Fruit fly (Drosophila melanogaster): ENCODE results near the gene CG8117.

Gene CG8117

dm6 chrX:15602438-15602837, 41.6 kb upstream of the CG8117 start:
- TF ChIP-seq h (GFP tag; optimal IDR thresholded peaks at IDR 0.05) (peak; percentile 17), rgr (GFP tag; optimal IDR thresholded peaks at IDR 0.05) (peak; percentile 18), dmrt93B (GFP tag; optimal IDR thresholded peaks at IDR 0.05) (no peak)

dm6 chrX:15608751-15609345, 35.2 kb upstream of the CG8117 start:
- TF ChIP-seq psq (GFP tag; optimal IDR thresholded peaks at IDR 0.05) (peak; percentile 71), Sp1 (GFP tag; optimal IDR thresholded peaks at IDR 0.05) (no peak), CG9705 (GFP tag; optimal IDR thresholded peaks at IDR 0.05) (no peak), fru (GFP tag; optimal IDR thresholded peaks at IDR 0.05) (peak; percentile 26), dl (GFP tag; optimal IDR thresholded peaks at IDR 0.05; ENCODE audit: insufficient read depth in 1 of 2, partially characterized antibody in 2 of 2) (no peak), tai (GFP tag; optimal IDR thresholded peaks at IDR 0.05) (no peak), Dif (GFP tag; optimal IDR thresholded peaks at IDR 0.05; ENCODE audit: partially characterized antibody) (no peak), foxo (GFP tag; optimal IDR thresholded peaks at IDR 0.05) (no peak), woc (GFP tag; optimal IDR thresholded peaks at IDR 0.05) (peak; percentile 18), Vsx2 (GFP tag; optimal IDR thresholded peaks at IDR 0.05; ENCODE audit: partially characterized antibody) (peak; percentile 29)

- TF ChIP-seq HLH106 (tag; optimal IDR thresholded peaks at IDR 0.05) (no peak), ey (GFP tag; optimal IDR thresholded peaks at IDR 0.05) (no peak), Hnf4 (GFP tag; optimal IDR thresholded peaks at IDR 0.05) (no peak), br (GFP tag; optimal IDR thresholded peaks at IDR 0.05) (no peak), pan (optimal IDR thresholded peaks at IDR 0.05) (no peak), sv (GFP tag; optimal IDR thresholded peaks at IDR 0.05) (no peak), Hr78 (GFP tag; optimal IDR thresholded peaks at IDR 0.05) (no peak), fru (GFP tag; optimal IDR thresholded peaks at IDR 0.05) (no peak), lola (GFP tag; optimal IDR thresholded peaks at IDR 0.05) (no peak), rgr (GFP tag; optimal IDR thresholded peaks at IDR 0.05) (no peak), GATAd (GFP tag; optimal IDR thresholded peaks at IDR 0.05) (no peak), Jra (GFP tag; optimal IDR thresholded peaks at IDR 0.05) (no peak), dl (GFP tag; optimal IDR thresholded peaks at IDR 0.05; ENCODE audit: insufficient read depth in 1 of 2, partially characterized antibody in 2 of 2) (no peak), Mio (GFP tag; optimal IDR thresholded peaks at IDR 0.05) (no peak), Hr83 (GFP tag; optimal IDR thresholded peaks at IDR 0.05; ENCODE audit: poor library complexity, severe bottlenecking) (no peak), sage (GFP tag; optimal IDR thresholded peaks at IDR 0.05) (no peak), h (GFP tag; optimal IDR thresholded peaks at IDR 0.05) (no peak), foxo (GFP tag; optimal IDR thresholded peaks at IDR 0.05) (no peak)
Observed at dm6 chrX:15609351-15609750, 34.7 kb upstream of the CG8117 start.

dm6 chrX:15610173-15610572, 33.8 kb upstream of the CG8117 start:
- TF ChIP-seq sv (GFP tag; optimal IDR thresholded peaks at IDR 0.05) (no peak), CrebA (GFP tag; optimal IDR thresholded peaks at IDR 0.05; ENCODE audit: borderline replicate concordance) (no peak), CG9705 (GFP tag; optimal IDR thresholded peaks at IDR 0.05) (no peak), brk (GFP tag; optimal IDR thresholded peaks at IDR 0.05) (no peak), Jra (GFP tag; optimal IDR thresholded peaks at IDR 0.05) (no peak), ey (GFP tag; optimal IDR thresholded peaks at IDR 0.05) (no peak), sage (GFP tag; optimal IDR thresholded peaks at IDR 0.05) (no peak), N (GFP tag; optimal IDR thresholded peaks at IDR 0.05) (no peak), OdsH (GFP tag; optimal IDR thresholded peaks at IDR 0.05) (no peak), foxo (GFP tag; optimal IDR thresholded peaks at IDR 0.05) (no peak), h (GFP tag; optimal IDR thresholded peaks at IDR 0.05) (no peak), woc (GFP tag; optimal IDR thresholded peaks at IDR 0.05) (no peak), dl (GFP tag; optimal IDR thresholded peaks at IDR 0.05; ENCODE audit: insufficient read depth in 1 of 2, partially characterized antibody in 2 of 2) (no peak), Dfd (GFP tag; optimal IDR thresholded peaks at IDR 0.05) (no peak), Sp1 (GFP tag; optimal IDR thresholded peaks at IDR 0.05) (no peak), br (GFP tag; optimal IDR thresholded peaks at IDR 0.05) (no peak)

DNA sequence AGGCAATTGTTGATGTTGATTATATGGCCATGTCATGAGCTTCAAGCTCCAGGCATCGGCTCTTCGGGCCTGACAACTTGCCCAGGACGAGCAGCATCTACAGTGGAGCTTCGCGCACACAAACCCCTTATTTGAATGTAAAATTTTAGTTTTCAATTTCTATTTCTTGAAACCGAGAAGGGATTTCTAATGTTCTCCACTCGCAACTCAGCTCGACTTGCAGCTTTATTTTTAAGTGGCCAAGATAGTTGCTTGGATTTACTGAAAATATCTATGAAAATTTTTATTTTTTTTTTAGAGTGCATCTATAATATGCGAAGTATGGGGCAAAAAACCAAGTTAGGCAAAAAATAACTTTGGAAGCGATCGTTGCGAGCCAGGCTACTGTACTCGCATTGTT, 33.1 kb upstream of the CG8117 start:
- TF ChIP-seq Abd-B (GFP tag; optimal IDR thresholded peaks at IDR 0.05) (no peak), HLH106 (tag; optimal IDR thresholded peaks at IDR 0.05) (peak; percentile 22), Dfd (GFP tag; optimal IDR thresholded peaks at IDR 0.05) (no peak), woc (GFP tag; optimal IDR thresholded peaks at IDR 0.05) (peak; percentile 28), Hr83 (GFP tag; optimal IDR thresholded peaks at IDR 0.05; ENCODE audit: poor library complexity, severe bottlenecking) (no peak), psq (GFP tag; optimal IDR thresholded peaks at IDR 0.05) (no peak), Hr78 (GFP tag; optimal IDR thresholded peaks at IDR 0.05) (no peak), dl (GFP tag; optimal IDR thresholded peaks at IDR 0.05; ENCODE audit: insufficient read depth in 1 of 2, partially characterized antibody in 2 of 2) (no peak), usp (GFP tag; optimal IDR thresholded peaks at IDR 0.05) (no peak), dsf (GFP tag; optimal IDR thresholded peaks at IDR 0.05; ENCODE audit: borderline replicate concordance) (no peak), rgr (GFP tag; optimal IDR thresholded peaks at IDR 0.05) (peak; percentile 17), Jra (GFP tag; optimal IDR thresholded peaks at IDR 0.05) (no peak), tai (GFP tag; optimal IDR thresholded peaks at IDR 0.05) (no peak), OdsH (GFP tag; optimal IDR thresholded peaks at IDR 0.05) (no peak), dmrt93B (GFP tag; optimal IDR thresholded peaks at IDR 0.05) (no peak), Myc (optimal IDR thresholded peaks at IDR 0.05) (no peak), pan (optimal IDR thresholded peaks at IDR 0.05) (no peak), sv (GFP tag; optimal IDR thresholded peaks at IDR 0.05) (no peak), fru (GFP tag; optimal IDR thresholded peaks at IDR 0.05) (peak; percentile 38), lola (GFP tag; optimal IDR thresholded peaks at IDR 0.05) (no peak), CG9705 (GFP tag; optimal IDR thresholded peaks at IDR 0.05) (no peak), Hnf4 (GFP tag; optimal IDR thresholded peaks at IDR 0.05) (no peak), h (GFP tag; optimal IDR thresholded peaks at IDR 0.05) (peak; percentile 35), Rel (GFP tag; optimal IDR thresholded peaks at IDR 0.05) (no peak), Rel (tag; optimal IDR thresholded peaks at IDR 0.05) (no peak), Sp1 (GFP tag; optimal IDR thresholded peaks at IDR 0.05) (no peak), Dif (GFP tag; optimal IDR thresholded peaks at IDR 0.05; ENCODE audit: partially characterized antibody) (no peak), Vsx2 (GFP tag; optimal IDR thresholded peaks at IDR 0.05; ENCODE audit: partially characterized antibody) (no peak), ey (GFP tag; optimal IDR thresholded peaks at IDR 0.05) (peak; percentile 33)
